Worm (Caenorhabditis elegans) whole organism, L2 larva: ENCODE results near the gene spe-42.

Experiments used
- ama-1 ChIP-seq: fragments of 150-350 bp; optimal IDR thresholded peaks from 2 replicates; lab custom pipeline; 2018; ENCODE audit warnings: inconsistent platforms
- lin-13 ChIP-seq: fragments of 150-350 bp; optimal IDR thresholded peaks from 2 replicates; lab custom pipeline; 2014; ENCODE audit warnings: missing biosample characterization, missing genetic modification reagents, missing genetic modification characterization
- nhr-237 ChIP-seq: fragments of 150-350 bp; optimal IDR thresholded peaks from 2 replicates; lab custom pipeline; 2014; ENCODE audit warnings: missing biosample characterization, missing genetic modification characterization
- snpc-4 ChIP-seq: fragments of 150-350 bp; optimal IDR thresholded peaks from 2 replicates; lab custom pipeline; 2014; ENCODE audit warnings: missing biosample characterization, missing genetic modification characterization
- unc-39 ChIP-seq: fragments of 150-350 bp; optimal IDR thresholded peaks from 2 replicates; lab custom pipeline; 2014; ENCODE audit warnings: missing biosample characterization, missing genetic modification characterization

ce11 chrV:11758635-11759034 lies 21.8 kb upstream of the spe-42 start, which contains the start of gene T04F3.3:
- TF ChIP-seq snpc-4 (tag; lab: Kevin White, UChicago) = no peak
- TF ChIP-seq nhr-237 (tag; lab: Kevin White, UChicago) = no peak
- TF ChIP-seq lin-13 (GFP tag; lab: Kevin White, UChicago) = no peak
- no peak for TF ChIP-seq ama-1 (lab: Kevin White, UChicago)
- no peak for TF ChIP-seq unc-39 (tag; lab: Kevin White, UChicago)
